Fruit fly (Drosophila melanogaster) whole organism, embryonic: ENCODE data around the gene rdo.

Experiments
- CG10565 ChIP-seq: fragments of 200-800 bp; sonication (Bioruptor generic); optimal IDR thresholded peaks from 3 replicates; lab custom pipeline; 2016; ENCODE audit warnings: missing biosample characterization, mild to moderate bottlenecking, missing genetic modification characterization
- CG12769 ChIP-seq: fragments of 200-800 bp; sonication (Bioruptor generic); optimal IDR thresholded peaks from 2 replicates; lab custom pipeline; 2019; ENCODE audit warnings: missing biosample characterization, mild to moderate bottlenecking, missing genetic modification characterization, moderate library complexity
- CG13775 ChIP-seq: fragments of 200-800 bp; sonication (Bioruptor generic); optimal IDR thresholded peaks from 3 replicates; lab custom pipeline; 2017; ENCODE audit warnings: missing biosample characterization, mild to moderate bottlenecking, missing genetic modification characterization
- CG15514 ChIP-seq: fragments of 200-800 bp; sonication (Bioruptor generic); optimal IDR thresholded peaks from 3 replicates; lab custom pipeline; 2017; ENCODE audit warnings: missing biosample characterization, missing genetic modification characterization, mild to moderate bottlenecking, moderate library complexity, missing genetic modification reagents
- CG16813 ChIP-seq: fragments of 200-800 bp; sonication (Bioruptor generic); IDR thresholded peaks from 3 replicates; pipeline ENCODE4 v1.3.6; 2022; ENCODE audit warnings: missing biosample characterization, missing genetic modification characterization; ENCODE audit not compliant: partially characterized antibody
- CG17612 ChIP-seq: fragments of 200-800 bp; sonication (Bioruptor generic); IDR thresholded peaks from 2 replicates; pipeline ENCODE4 v1.3.6; 2022; ENCODE audit warnings: missing biosample characterization, missing genetic modification characterization
- CG17802 ChIP-seq: fragments of 200-800 bp; sonication (Bioruptor generic); optimal IDR thresholded peaks from 2 replicates; lab custom pipeline; 2018; ENCODE audit warnings: missing biosample characterization, mild to moderate bottlenecking, missing genetic modification characterization, moderate library complexity
- CG17829 ChIP-seq: fragments of 200-800 bp; optimal IDR thresholded peaks from 2 replicates; lab custom pipeline; 2019; ENCODE audit warnings: missing biosample characterization, mild to moderate bottlenecking, missing genetic modification characterization, moderate library complexity
- CG1832 ChIP-seq: fragments of 200-800 bp; sonication (Bioruptor generic); optimal IDR thresholded peaks from 2 replicates; lab custom pipeline; 2017; ENCODE audit warnings: missing biosample characterization, mild to moderate bottlenecking, missing genetic modification characterization, inconsistent platforms
- CG18599 ChIP-seq: fragments of 200-800 bp; sonication (Bioruptor generic); optimal IDR thresholded peaks from 3 replicates; lab custom pipeline; 2017; ENCODE audit warnings: missing biosample characterization, missing genetic modification characterization, mild to moderate bottlenecking, moderate library complexity, missing genetic modification reagents
- CG3281 ChIP-seq: fragments of 200-800 bp; sonication (Bioruptor generic); optimal IDR thresholded peaks from 3 replicates; lab custom pipeline; 2017; ENCODE audit warnings: missing biosample characterization, mild to moderate bottlenecking, missing genetic modification characterization
- CG3407 ChIP-seq: fragments of 200-800 bp; sonication (Bioruptor generic); optimal IDR thresholded peaks from 2 replicates; lab custom pipeline; 2018; ENCODE audit warnings: missing biosample characterization, mild to moderate bottlenecking, missing genetic modification characterization
- CG4328 ChIP-seq: fragments of 200-800 bp; sonication (Bioruptor generic); optimal IDR thresholded peaks from 3 replicates; lab custom pipeline; 2017; ENCODE audit warnings: missing biosample characterization, missing genetic modification reagents, missing genetic modification characterization
- CG4707 ChIP-seq: fragments of 200-800 bp; sonication (Bioruptor generic); optimal IDR thresholded peaks from 2 replicates; lab custom pipeline; 2018; ENCODE audit warnings: missing biosample characterization, mild to moderate bottlenecking, missing genetic modification characterization, moderate library complexity
- CG6791 ChIP-seq: fragments of 200-800 bp; sonication (Bioruptor generic); IDR thresholded peaks from 3 replicates; pipeline ENCODE4 v1.3.6; 2022; ENCODE audit warnings: missing biosample characterization, missing genetic modification characterization; ENCODE audit not compliant: partially characterized antibody
- CG6813 ChIP-seq: fragments of 200-800 bp; sonication (Bioruptor generic); optimal IDR thresholded peaks from 2 replicates; lab custom pipeline; 2017; ENCODE audit warnings: missing biosample characterization, missing genetic modification characterization, mild to moderate bottlenecking, moderate library complexity, missing genetic modification reagents
- CG7357 ChIP-seq: fragments of 200-800 bp; sonication (Bioruptor generic); IDR thresholded peaks from 3 replicates; pipeline ENCODE4 v1.3.6; 2022; ENCODE audit warnings: missing biosample characterization, missing genetic modification characterization
- CG7987 ChIP-seq: fragments of 200-800 bp; sonication (Bioruptor generic); optimal IDR thresholded peaks from 2 replicates; lab custom pipeline; 2018; ENCODE audit warnings: missing biosample characterization, mild to moderate bottlenecking, missing genetic modification characterization, moderate library complexity
- CG8765 ChIP-seq: fragments of 200-800 bp; sonication (Bioruptor generic); IDR thresholded peaks from 2 replicates; pipeline ENCODE4 v1.3.6; 2022; ENCODE audit warnings: missing biosample characterization, missing genetic modification characterization
- Ets97D ChIP-seq: fragments of 200-800 bp; sonication (Bioruptor generic); optimal IDR thresholded peaks from 3 replicates; lab custom pipeline; 2016; ENCODE audit warnings: missing biosample characterization, missing genetic modification characterization
- Gug ChIP-seq: fragments of 200-800 bp; sonication (Bioruptor generic); IDR thresholded peaks from 4 replicates; pipeline ENCODE4 v1.3.6; 2022; ENCODE audit warnings: missing biosample characterization, missing genetic modification characterization
- Hand ChIP-seq: fragments of 200-800 bp; sonication (Bioruptor generic); optimal IDR thresholded peaks from 2 replicates; lab custom pipeline; 2017; ENCODE audit warnings: mild to moderate bottlenecking, missing biosample characterization, missing genetic modification reagents, missing genetic modification characterization
- Lhr ChIP-seq: fragments of 200-800 bp; sonication (Bioruptor generic); optimal IDR thresholded peaks from 3 replicates; lab custom pipeline; 2017; ENCODE audit warnings: mild to moderate bottlenecking, missing biosample characterization, missing genetic modification reagents, missing genetic modification characterization
- Lim3 ChIP-seq: fragments of 200-800 bp; sonication (Bioruptor generic); IDR thresholded peaks from 2 replicates; pipeline ENCODE4 v1.3.6; 2022; ENCODE audit warnings: missing biosample characterization, missing genetic modification characterization
- Med ChIP-seq: fragments of 200-800 bp; sonication (Bioruptor generic); peaks from one replicate; lab custom pipeline; 2016; ENCODE audit warnings: missing biosample characterization, missing genetic modification characterization, mild to moderate bottlenecking, inconsistent platforms, moderate library complexity
- Myb ChIP-seq: fragments of 200-800 bp; sonication (Bioruptor generic); optimal IDR thresholded peaks from 2 replicates; lab custom pipeline; 2016; ENCODE audit warnings: missing biosample characterization, missing genetic modification characterization
- Neu2 ChIP-seq: fragments of 200-800 bp; sonication (Bioruptor generic); optimal IDR thresholded peaks from 3 replicates; lab custom pipeline; 2016; ENCODE audit warnings: missing biosample characterization, missing genetic modification characterization, borderline replicate concordance
- Oli ChIP-seq: fragments of 200-800 bp; sonication (Bioruptor generic); optimal IDR thresholded peaks from 2 replicates; lab custom pipeline; 2018; ENCODE audit warnings: missing biosample characterization, mild to moderate bottlenecking, missing genetic modification characterization, moderate library complexity
- Rfx ChIP-seq: fragments of 200-800 bp; sonication (Bioruptor generic); IDR thresholded peaks from 2 replicates; pipeline ENCODE4 v1.3.6; 2022; ENCODE audit warnings: missing biosample characterization, missing genetic modification characterization
- Xrp1 ChIP-seq: fragments of 200-800 bp; sonication (Bioruptor generic); IDR thresholded peaks from 2 replicates; pipeline ENCODE4 v1.3.6; 2022; ENCODE audit warnings: missing biosample characterization, missing genetic modification characterization
- ac ChIP-seq: fragments of 200-800 bp; sonication (Bioruptor generic); optimal IDR thresholded peaks from 3 replicates; lab custom pipeline; 2017; ENCODE audit warnings: missing biosample characterization, mild to moderate bottlenecking, missing genetic modification characterization
- bcd ChIP-seq: fragments of 200-800 bp; sonication (Bioruptor generic); optimal IDR thresholded peaks from 2 replicates; lab custom pipeline; 2017; ENCODE audit warnings: missing biosample characterization, mild to moderate bottlenecking, missing genetic modification characterization
- ci ChIP-seq: fragments of 200-800 bp; sonication (Bioruptor generic); IDR thresholded peaks from 3 replicates; pipeline ENCODE4 v1.3.6; 2022; ENCODE audit warnings: missing biosample characterization, missing genetic modification characterization
- crc ChIP-seq: fragments of 200-800 bp; sonication (Bioruptor generic); optimal IDR thresholded peaks from 2 replicates; lab custom pipeline; 2016; ENCODE audit warnings: missing biosample characterization, missing genetic modification characterization
- en ChIP-seq: fragments of 200-800 bp; sonication (Bioruptor generic); optimal IDR thresholded peaks from 2 replicates; lab custom pipeline; 2016; ENCODE audit warnings: missing biosample characterization, missing genetic modification characterization
- fd102C ChIP-seq: fragments of 200-800 bp; sonication (Bioruptor generic); optimal IDR thresholded peaks from 2 replicates; lab custom pipeline; 2018; ENCODE audit warnings: missing biosample characterization, mild to moderate bottlenecking, missing genetic modification characterization, moderate library complexity
- ftz-f1 ChIP-seq: fragments of 200-800 bp; sonication (Bioruptor generic); optimal IDR thresholded peaks from 2 replicates; lab custom pipeline; 2016; ENCODE audit warnings: missing biosample characterization, missing genetic modification characterization
- hbn ChIP-seq: fragments of 200-800 bp; sonication (Bioruptor generic); IDR thresholded peaks from 2 replicates; pipeline ENCODE4 v1.3.6; 2022; ENCODE audit warnings: missing biosample characterization, missing genetic modification characterization; ENCODE audit not compliant: partially characterized antibody
- her ChIP-seq: fragments of 200-800 bp; sonication (Bioruptor generic); optimal IDR thresholded peaks from 2 replicates; lab custom pipeline; 2016; ENCODE audit warnings: missing biosample characterization, missing genetic modification characterization
- jing ChIP-seq: fragments of 200-800 bp; sonication (Bioruptor generic); optimal IDR thresholded peaks from 2 replicates; lab custom pipeline; 2018; ENCODE audit warnings: missing biosample characterization, mild to moderate bottlenecking, missing genetic modification characterization
- kni ChIP-seq: fragments of 200-800 bp; sonication (Bioruptor generic); optimal IDR thresholded peaks from 3 replicates; lab custom pipeline; 2017; ENCODE audit warnings: mild to moderate bottlenecking, missing biosample characterization, missing genetic modification reagents, missing genetic modification characterization
- lola ChIP-seq, 3 experiments: fragments of >200 bp in 2 of 3; fragments of 200-800 bp in 1 of 3; sonication (Bioruptor generic) in 1 of 3; optimal IDR thresholded peaks; 2 replicates each; lab custom pipeline; 2017 to 2019; ENCODE audit warnings: missing biosample characterization in 3 of 3, missing genetic modification characterization in 3 of 3, mild to moderate bottlenecking in 1 of 3, moderate library complexity in 1 of 3
- prd ChIP-seq, 3 experiments: fragments of >200 bp in 2 of 3; fragments of 200-800 bp in 1 of 3; sonication (Bioruptor generic) in 1 of 3; optimal IDR thresholded peaks in 2 of 3; IDR thresholded peaks in 1 of 3; 2 replicates in 2 of 3; 3 replicates in 1 of 3; pipeline versions ENCODE4 v1.3.6 to Lab custom; 2017 to 2022; ENCODE audit warnings: missing biosample characterization in 1 of 3, missing genetic modification characterization in 1 of 3
- pzg ChIP-seq: fragments of 200-800 bp; sonication (Bioruptor generic); optimal IDR thresholded peaks from 3 replicates; lab custom pipeline; 2018; ENCODE audit warnings: missing biosample characterization, mild to moderate bottlenecking, missing genetic modification characterization, moderate library complexity
- seq ChIP-seq: fragments of 200-800 bp; sonication (Bioruptor generic); IDR thresholded peaks from 2 replicates; pipeline ENCODE4 v1.3.6; 2022; ENCODE audit warnings: missing biosample characterization, missing genetic modification characterization
- ttk ChIP-seq: fragments of 200-800 bp; sonication (Bioruptor generic); IDR thresholded peaks from 2 replicates; pipeline ENCODE4 v2.1.2; 2022; ENCODE audit warnings: missing biosample characterization, missing genetic modification characterization
- unc-4 ChIP-seq: fragments of 200-800 bp; sonication (Bioruptor generic); IDR thresholded peaks from 2 replicates; pipeline ENCODE4 v1.3.6; 2022; ENCODE audit warnings: missing biosample characterization, missing genetic modification characterization; ENCODE audit not compliant: partially characterized antibody
- wdn ChIP-seq: fragments of 200-800 bp; sonication (Bioruptor generic); IDR thresholded peaks from 2 replicates; pipeline ENCODE4 v1.3.6; 2022; ENCODE audit warnings: missing biosample characterization, missing genetic modification characterization
- wek ChIP-seq: fragments of 200-800 bp; sonication (Bioruptor generic); optimal IDR thresholded peaks from 3 replicates; lab custom pipeline; 2018; ENCODE audit warnings: missing biosample characterization, mild to moderate bottlenecking, missing genetic modification characterization, moderate library complexity

The rdo gene

dm6 chr2L:17963071-17963567 is 49.1 kb upstream of the rdo start, which contains the start of gene CG5674 (continued):
- TF ChIP-seq CG4328 (GFP tag; lab: Kevin White, UChicago) = no peak
- TF ChIP-seq Lhr (GFP tag; lab: Kevin White, UChicago) = peak; percentile 92
- no peak for TF ChIP-seq CG7357 (GFP tag; lab: Robert Waterston, UW)
- no peak for TF ChIP-seq Oli (tag; lab: Kevin White, UChicago)
- TF ChIP-seq CG13775 (GFP tag; lab: Kevin White, UChicago) = peak; percentile 49
- no peak for TF ChIP-seq fd102C (GFP tag; lab: Kevin White, UChicago)
- peak; percentile 82 for TF ChIP-seq unc-4 (GFP tag; lab: Robert Waterston, UW)
- TF ChIP-seq ttk (GFP tag; lab: Robert Waterston, UW) = peak; percentile 13; the same call in 1 of the 2 replicates
- TF ChIP-seq CG1832 (GFP tag; lab: Kevin White, UChicago) = peak; percentile 37
- TF ChIP-seq CG17802 (tag; lab: Kevin White, UChicago) = no peak
- no peak for TF ChIP-seq crc
- no peak for TF ChIP-seq CG3281 (GFP tag; lab: Kevin White, UChicago)
- peak; percentile 89 for TF ChIP-seq pzg (GFP tag; lab: Kevin White, UChicago)
- TF ChIP-seq CG12769 (tag; lab: Kevin White, UChicago) = no peak
- TF ChIP-seq CG16813 (GFP tag; lab: Robert Waterston, UW) = peak; percentile 92
- peak; percentile 94 for TF ChIP-seq CG6791
- no peak for TF ChIP-seq CG3407
- TF ChIP-seq ftz-f1 (GFP tag; lab: Kevin White, UChicago) = no peak
- TF ChIP-seq CG7987 (GFP tag; lab: Kevin White, UChicago) = no peak
- TF ChIP-seq CG4707 (GFP tag; lab: Kevin White, UChicago) = no peak
- no peak for TF ChIP-seq Hand (GFP tag; lab: Kevin White, UChicago)
- TF ChIP-seq CG17829 (tag; lab: Kevin White, UChicago) = no peak
- TF ChIP-seq Med (GFP tag; lab: Kevin White, UChicago) = no peak
- TF ChIP-seq lola (GFP tag; optimal IDR thresholded peaks at IDR 0.05; lab: Kevin White, UChicago) = no peak
- TF ChIP-seq CG17612 = no peak
- no peak for TF ChIP-seq en
- no peak for TF ChIP-seq CG6813
- TF ChIP-seq prd (optimal IDR thresholded peaks at IDR 0.05; lab: Kevin White, UChicago) = no peak
- peak; percentile 69 for TF ChIP-seq prd (GFP tag; IDR thresholded peaks at IDR 0.05; lab: Robert Waterston, UW)
- no peak for TF ChIP-seq kni (GFP tag; lab: Kevin White, UChicago)
- TF ChIP-seq Gug = peak; percentile 44; the same call in 3 of the 4 replicates
- peak; percentile 70; the same call in 1 of the 3 replicates for TF ChIP-seq ci
- TF ChIP-seq CG18599 = peak; percentile 40
- no peak for TF ChIP-seq ac (GFP tag; lab: Kevin White, UChicago)
- TF ChIP-seq CG10565 (GFP tag; lab: Kevin White, UChicago) = no peak
- peak; percentile 48 for TF ChIP-seq bcd (GFP tag; lab: Kevin White, UChicago)
- TF ChIP-seq Xrp1 (GFP tag; lab: Robert Waterston, UW) = peak; percentile 60
- no peak for TF ChIP-seq Neu2
- no peak; the same call in 1 of the 2 replicates for TF ChIP-seq wdn (GFP tag; lab: Robert Waterston, UW)
- TF ChIP-seq hbn = peak; percentile 80
- no peak for TF ChIP-seq jing
- no peak for TF ChIP-seq CG8765 (GFP tag; lab: Robert Waterston, UW)
- TF ChIP-seq Lim3 (GFP tag; lab: Robert Waterston, UW) = no peak
- no peak for TF ChIP-seq seq
- peak; percentile 58 for TF ChIP-seq CG15514
- peak; percentile 75 for TF ChIP-seq Rfx
- TF ChIP-seq her = no peak
- TF ChIP-seq Myb (GFP tag; lab: Kevin White, UChicago) = no peak
- peak; percentile 89 for TF ChIP-seq Ets97D (GFP tag; lab: Kevin White, UChicago)
- no peak for TF ChIP-seq wek (GFP tag; lab: Kevin White, UChicago)
